Worm (Caenorhabditis elegans) whole organism, mixed stage, embryonic: ENCODE measurements around the gene C18D11.3.

Experiments
- ces-1 ChIP-seq: fragments of 150-350 bp; optimal IDR thresholded peaks from 2 replicates; lab custom pipeline; 2014; ENCODE audit warnings: missing biosample characterization, missing genetic modification reagents, missing genetic modification characterization
- elt-1 ChIP-seq: sonication (generic microtip); optimal IDR thresholded peaks from 2 replicates; lab custom pipeline; 2017; ENCODE audit warnings: missing genetic modification characterization, mild to moderate bottlenecking, missing compliant biosample characterization, antibody characterized with exemption, moderate library complexity, borderline replicate concordance; ENCODE audit not compliant: insufficient read depth
- elt-3 ChIP-seq: fragments of 150-350 bp; optimal IDR thresholded peaks from 2 replicates; lab custom pipeline; 2014; ENCODE audit warnings: missing biosample characterization, missing genetic modification characterization
- lin-13 ChIP-seq: fragments of 150-350 bp; optimal IDR thresholded peaks from 2 replicates; lab custom pipeline; 2014; ENCODE audit warnings: missing biosample characterization, missing genetic modification characterization
- mep-1 ChIP-seq: fragments of 150-350 bp; optimal IDR thresholded peaks from 2 replicates; lab custom pipeline; 2017; ENCODE audit warnings: missing biosample characterization, missing genetic modification reagents, missing genetic modification characterization, inconsistent platforms
- mls-2 ChIP-seq: sonication (generic microtip); optimal IDR thresholded peaks from 2 replicates; lab custom pipeline; 2016; ENCODE audit warnings: mild to moderate bottlenecking, missing genetic modification characterization, moderate library complexity, missing compliant biosample characterization
- nhr-2 ChIP-seq: fragments of 150-350 bp; optimal IDR thresholded peaks from 2 replicates; lab custom pipeline; 2014; ENCODE audit warnings: missing biosample characterization, missing genetic modification characterization
- nhr-237 ChIP-seq: fragments of 150-350 bp; optimal IDR thresholded peaks from 2 replicates; lab custom pipeline; 2014; ENCODE audit warnings: missing biosample characterization, missing genetic modification characterization
- sem-2 ChIP-seq: fragments of 200-800 bp; sonication (Bioruptor generic); optimal IDR thresholded peaks from 2 replicates; lab custom pipeline; 2018; ENCODE audit warnings: mild to moderate bottlenecking, missing genetic modification characterization, missing compliant biosample characterization
- tbx-8 ChIP-seq: fragments of 200-800 bp; sonication (Bioruptor generic); optimal IDR thresholded peaks from 2 replicates; lab custom pipeline; 2018; ENCODE audit warnings: mild to moderate bottlenecking, missing genetic modification characterization, moderate library complexity, missing compliant biosample characterization
- unc-62 ChIP-seq: fragments of 150-350 bp; optimal IDR thresholded peaks from 2 replicates; lab custom pipeline; 2014; ENCODE audit warnings: missing biosample characterization, missing genetic modification reagents, missing genetic modification characterization

DNA sequence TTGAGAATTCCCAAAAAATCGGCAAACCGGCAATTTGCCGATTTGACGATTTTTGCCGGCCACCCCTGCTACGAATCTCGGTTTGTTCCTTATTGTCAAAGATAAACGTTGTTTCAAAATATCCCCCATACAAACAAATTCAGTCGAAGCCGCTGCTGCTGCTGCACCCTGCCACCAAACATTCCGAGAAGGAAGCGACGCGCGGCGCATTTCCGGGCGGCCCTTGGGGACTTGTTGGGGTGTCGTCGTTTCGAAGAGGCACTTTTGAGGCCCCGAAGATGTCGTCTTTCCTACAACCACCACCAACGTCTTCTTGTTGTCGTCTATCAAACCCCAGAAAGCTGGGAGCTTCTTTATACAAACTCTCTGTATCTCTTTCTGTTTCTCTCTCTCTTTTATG is 28.9 kb upstream of the C18D11.3 start:
- TF ChIP-seq nhr-237 (no peak), elt-3 (tag; lab: Kevin White, UChicago) (no peak), ces-1 (GFP tag; lab: Kevin White, UChicago) (no peak), lin-13 (tag; lab: Kevin White, UChicago) (no peak), unc-62 (GFP tag; lab: Kevin White, UChicago) (no peak), mls-2 (tag; lab: Kevin White, UChicago) (no peak), sem-2 (no peak), tbx-8 (GFP tag; lab: Kevin White, UChicago) (no peak), elt-1 (no peak), mep-1 (no peak), nhr-2 (no peak)
